Fruit fly (Drosophila melanogaster) whole organism, embryonic: ENCODE measurements around the gene dhd.

Source experiments
- Abd-B ChIP-seq: fragments of 200-800 bp; sonication (Bioruptor generic); optimal IDR thresholded peaks from 2 replicates; lab custom pipeline; 2018; ENCODE audit warnings: missing biosample characterization, mild to moderate bottlenecking, missing genetic modification characterization, moderate library complexity
- Antp ChIP-seq: fragments of 200-800 bp; sonication (Bioruptor generic); optimal IDR thresholded peaks from 3 replicates; lab custom pipeline; 2016; ENCODE audit warnings: missing biosample characterization, missing genetic modification characterization
- Atf-2 ChIP-seq: fragments of 200-800 bp; sonication (Bioruptor generic); optimal IDR thresholded peaks from 2 replicates; lab custom pipeline; 2016; ENCODE audit warnings: missing biosample characterization, missing genetic modification characterization
- BEAF-32 ChIP-seq: fragments of 200-800 bp; sonication (Bioruptor generic); optimal IDR thresholded peaks from 3 replicates; lab custom pipeline; 2017; ENCODE audit warnings: missing biosample characterization, missing genetic modification characterization, mild to moderate bottlenecking, moderate library complexity, missing genetic modification reagents
- CG10321 ChIP-seq: fragments of 200-800 bp; sonication (Bioruptor generic); IDR thresholded peaks from 2 replicates; pipeline ENCODE4 v1.3.6; 2022; ENCODE audit warnings: missing biosample characterization, missing genetic modification characterization
- CG12236 ChIP-seq: fragments of 200-800 bp; sonication (Bioruptor generic); optimal IDR thresholded peaks from 2 replicates; lab custom pipeline; 2016; ENCODE audit warnings: missing biosample characterization, missing genetic modification characterization
- CG12299 ChIP-seq: fragments of 200-800 bp; sonication (Bioruptor generic); optimal IDR thresholded peaks from 2 replicates; lab custom pipeline; 2018; ENCODE audit warnings: missing biosample characterization, mild to moderate bottlenecking, missing genetic modification characterization
- CG13296 ChIP-seq: fragments of 200-800 bp; sonication (Bioruptor generic); optimal IDR thresholded peaks from 3 replicates; lab custom pipeline; 2018; ENCODE audit warnings: missing biosample characterization, mild to moderate bottlenecking, missing genetic modification characterization
- CG13775 ChIP-seq: fragments of 200-800 bp; sonication (Bioruptor generic); optimal IDR thresholded peaks from 3 replicates; lab custom pipeline; 2017; ENCODE audit warnings: missing biosample characterization, mild to moderate bottlenecking, missing genetic modification characterization
- CG15073 ChIP-seq: fragments of 200-800 bp; sonication (Bioruptor generic); optimal IDR thresholded peaks from 2 replicates; lab custom pipeline; 2016; ENCODE audit warnings: missing biosample characterization, missing genetic modification characterization
- CG15479 ChIP-seq: fragments of 200-800 bp; sonication (Bioruptor generic); optimal IDR thresholded peaks from 3 replicates; lab custom pipeline; 2019; ENCODE audit warnings: missing biosample characterization, mild to moderate bottlenecking, missing genetic modification characterization, moderate library complexity
- CG16813 ChIP-seq: fragments of 200-800 bp; sonication (Bioruptor generic); IDR thresholded peaks from 3 replicates; pipeline ENCODE4 v1.3.6; 2022; ENCODE audit warnings: missing biosample characterization, missing genetic modification characterization; ENCODE audit not compliant: partially characterized antibody
- CG1792 ChIP-seq: fragments of 200-800 bp; sonication (Bioruptor generic); optimal IDR thresholded peaks from 2 replicates; lab custom pipeline; 2016; ENCODE audit warnings: missing biosample characterization, missing genetic modification characterization
- CG18011 ChIP-seq: fragments of 200-800 bp; sonication (Bioruptor generic); optimal IDR thresholded peaks from 2 replicates; lab custom pipeline; 2017; ENCODE audit warnings: missing biosample characterization, missing genetic modification characterization, mild to moderate bottlenecking, moderate library complexity, missing genotype
- CG18476 ChIP-seq: fragments of 200-800 bp; sonication (Bioruptor generic); optimal IDR thresholded peaks from 2 replicates; lab custom pipeline; 2016; ENCODE audit warnings: missing biosample characterization, mild to moderate bottlenecking, missing genetic modification characterization
- CG18619 ChIP-seq: fragments of 200-800 bp; sonication (Bioruptor generic); optimal IDR thresholded peaks from 3 replicates; lab custom pipeline; 2017; ENCODE audit warnings: missing biosample characterization, mild to moderate bottlenecking, missing genetic modification characterization
- CG30020 ChIP-seq: fragments of 200-800 bp; optimal IDR thresholded peaks from 2 replicates; lab custom pipeline; 2019; ENCODE audit warnings: missing biosample characterization, mild to moderate bottlenecking, missing genetic modification characterization, moderate library complexity
- CG42726 ChIP-seq: fragments of 200-800 bp; sonication (Bioruptor generic); IDR thresholded peaks from 2 replicates; pipeline ENCODE4 v1.3.6; 2022; ENCODE audit warnings: missing biosample characterization, missing genetic modification characterization; ENCODE audit not compliant: partially characterized antibody
- CG4424 ChIP-seq: fragments of 200-800 bp; sonication (Bioruptor generic); optimal IDR thresholded peaks from 3 replicates; lab custom pipeline; 2016; ENCODE audit warnings: missing biosample characterization, missing genetic modification characterization
- CG4730 ChIP-seq: fragments of 200-800 bp; sonication (Bioruptor generic); IDR thresholded peaks from 2 replicates; pipeline ENCODE4 v1.3.6; 2022; ENCODE audit warnings: missing biosample characterization, missing genetic modification characterization
- CG7786 ChIP-seq: fragments of 200-800 bp; sonication (Bioruptor generic); optimal IDR thresholded peaks from 2 replicates; lab custom pipeline; 2016; ENCODE audit warnings: missing biosample characterization, missing genetic modification characterization
- CG7839 ChIP-seq: fragments of 200-800 bp; sonication (Bioruptor generic); optimal IDR thresholded peaks from 3 replicates; lab custom pipeline; 2018; ENCODE audit warnings: missing biosample characterization, mild to moderate bottlenecking, missing genetic modification characterization, moderate library complexity
- CrebB ChIP-seq: fragments of 200-800 bp; sonication (Bioruptor generic); optimal IDR thresholded peaks from 3 replicates; lab custom pipeline; 2018; ENCODE audit warnings: missing biosample characterization, mild to moderate bottlenecking, missing genetic modification characterization
- Dad ChIP-seq: fragments of 200-800 bp; sonication (Bioruptor generic); optimal IDR thresholded peaks from 3 replicates; lab custom pipeline; 2016; ENCODE audit warnings: missing biosample characterization, missing genetic modification characterization
- Dbx ChIP-seq: fragments of 200-800 bp; sonication (Bioruptor generic); IDR thresholded peaks from 3 replicates; pipeline ENCODE4 v1.3.6; 2022; ENCODE audit warnings: missing biosample characterization, missing genetic modification characterization
- E2f1 ChIP-seq: fragments of 200-800 bp; sonication (Bioruptor generic); IDR thresholded peaks from 2 replicates; pipeline ENCODE4 v1.3.6; 2022; ENCODE audit warnings: missing biosample characterization, missing genetic modification characterization
- Eip74EF ChIP-seq, 2 experiments: fragments of 200-800 bp in 1 of 2; fragments of >200 bp in 1 of 2; sonication (Bioruptor generic) in 1 of 2; optimal IDR thresholded peaks; 2 replicates each; lab custom pipeline; 2017 to 2019; ENCODE audit warnings: missing biosample characterization in 2 of 2, missing genetic modification characterization in 2 of 2, mild to moderate bottlenecking in 1 of 2, moderate library complexity in 1 of 2
- GATAe ChIP-seq: fragments of 200-800 bp; sonication (Bioruptor generic); conservative IDR thresholded peaks from 2 replicates; pipeline ENCODE4 v1.3.6; 2022; ENCODE audit warnings: missing biosample characterization, missing genetic modification characterization
- Gug ChIP-seq: fragments of 200-800 bp; sonication (Bioruptor generic); IDR thresholded peaks from 4 replicates; pipeline ENCODE4 v1.3.6; 2022; ENCODE audit warnings: missing biosample characterization, missing genetic modification characterization
- MBD-R2 ChIP-seq: fragments of 200-800 bp; sonication (Bioruptor generic); IDR thresholded peaks from 2 replicates; pipeline ENCODE4 v1.3.6; 2022; ENCODE audit warnings: missing biosample characterization, missing genetic modification characterization
- Med ChIP-seq: fragments of 200-800 bp; sonication (Bioruptor generic); peaks from one replicate; lab custom pipeline; 2016; ENCODE audit warnings: missing biosample characterization, missing genetic modification characterization, mild to moderate bottlenecking, inconsistent platforms, moderate library complexity
- Meics ChIP-seq: fragments of 200-800 bp; sonication (Bioruptor generic); optimal IDR thresholded peaks from 2 replicates; lab custom pipeline; 2017; ENCODE audit warnings: missing biosample characterization, mild to moderate bottlenecking, missing genetic modification characterization
- Opbp ChIP-seq: fragments of 200-800 bp; sonication (Bioruptor generic); IDR thresholded peaks from 3 replicates; pipeline ENCODE4 v1.3.6; 2022; ENCODE audit warnings: missing biosample characterization, missing genetic modification characterization; ENCODE audit not compliant: partially characterized antibody
- Pdp1 ChIP-seq, 2 experiments: fragments of 200-800 bp; sonication (Bioruptor generic); optimal IDR thresholded peaks; 3 replicates each; lab custom pipeline; 2016; ENCODE audit warnings: missing biosample characterization in 2 of 2, missing genetic modification characterization in 2 of 2, mild to moderate bottlenecking in 1 of 2, moderate library complexity in 1 of 2
- Ravus ChIP-seq: fragments of 200-800 bp; sonication (Bioruptor generic); IDR thresholded peaks from 2 replicates; pipeline ENCODE4 v1.3.6; 2022; ENCODE audit warnings: missing biosample characterization, missing genetic modification characterization
- bcd ChIP-seq: fragments of 200-800 bp; sonication (Bioruptor generic); optimal IDR thresholded peaks from 2 replicates; lab custom pipeline; 2017; ENCODE audit warnings: missing biosample characterization, mild to moderate bottlenecking, missing genetic modification characterization
- bigmax ChIP-seq: fragments of 200-800 bp; sonication (Bioruptor generic); optimal IDR thresholded peaks from 2 replicates; lab custom pipeline; 2018; ENCODE audit warnings: missing biosample characterization, mild to moderate bottlenecking, missing genetic modification characterization
- br ChIP-seq: fragments of >200 bp; optimal IDR thresholded peaks from 2 replicates; lab custom pipeline; 2017
- exex ChIP-seq: fragments of 200-800 bp; sonication (Bioruptor generic); optimal IDR thresholded peaks from 4 replicates; lab custom pipeline; 2018; ENCODE audit warnings: missing biosample characterization, mild to moderate bottlenecking, missing genetic modification characterization, moderate library complexity
- fu2 ChIP-seq: fragments of 200-800 bp; sonication (Bioruptor generic); optimal IDR thresholded peaks from 2 replicates; lab custom pipeline; 2016; ENCODE audit warnings: missing biosample characterization, missing genetic modification characterization
- gce ChIP-seq: fragments of 200-800 bp; sonication (Bioruptor generic); IDR thresholded peaks from 3 replicates; pipeline ENCODE4 v1.3.6; 2022; ENCODE audit warnings: missing biosample characterization, missing genetic modification characterization
- gfzf ChIP-seq: fragments of 200-800 bp; sonication (Bioruptor generic); optimal IDR thresholded peaks from 2 replicates; lab custom pipeline; 2016; ENCODE audit warnings: missing biosample characterization, mild to moderate bottlenecking, missing genetic modification characterization, moderate library complexity
- grau ChIP-seq: fragments of 200-800 bp; optimal IDR thresholded peaks from 3 replicates; lab custom pipeline; 2019; ENCODE audit warnings: missing biosample characterization, mild to moderate bottlenecking, missing genetic modification characterization, moderate library complexity
- ken ChIP-seq: fragments of 200-800 bp; sonication (Bioruptor generic); IDR thresholded peaks from 3 replicates; pipeline ENCODE4 v1.3.6; 2022; ENCODE audit warnings: missing biosample characterization, missing genetic modification characterization
- maf-S ChIP-seq: fragments of 200-800 bp; sonication (Bioruptor generic); optimal IDR thresholded peaks from 2 replicates; lab custom pipeline; 2016; ENCODE audit warnings: missing biosample characterization, missing genetic modification characterization
- pan ChIP-seq, 4 experiments: fragments of >200 bp in 3 of 4; fragments of 200-800 bp in 1 of 4; sonication (Bioruptor generic) in 1 of 4; optimal IDR thresholded peaks in 3 of 4; IDR thresholded peaks in 1 of 4; 2 replicates each; pipeline versions ENCODE4 v1.3.6 to Lab custom; 2017 to 2022; ENCODE audit warnings: missing biosample characterization in 2 of 4, missing genetic modification characterization in 2 of 4, mixed read lengths in 1 of 4
- pho ChIP-seq: fragments of 200-800 bp; sonication (Bioruptor generic); optimal IDR thresholded peaks from 2 replicates; lab custom pipeline; 2016; ENCODE audit warnings: missing biosample characterization, missing genetic modification characterization
- pzg ChIP-seq: fragments of 200-800 bp; sonication (Bioruptor generic); optimal IDR thresholded peaks from 3 replicates; lab custom pipeline; 2018; ENCODE audit warnings: missing biosample characterization, mild to moderate bottlenecking, missing genetic modification characterization, moderate library complexity
- sisA ChIP-seq: fragments of 200-800 bp; sonication (Bioruptor generic); IDR thresholded peaks from 2 replicates; pipeline ENCODE4 v1.3.6; 2022; ENCODE audit warnings: missing biosample characterization, missing genetic modification characterization

dhd gene

dm6 chrX:5322459-5322883 lies 10.5 kb downstream of the dhd start, which contains the start of gene Rnp4F (continued):
- TF ChIP-seq CG4424 (GFP tag; lab: Kevin White, UChicago) (peak; percentile 59), Gug (GFP tag; lab: Robert Waterston, UW) (peak; percentile 85; the same call in 2 of the 4 replicates), pho (GFP tag; lab: Kevin White, UChicago) (peak; percentile 77), CG18476 (GFP tag; lab: Kevin White, UChicago) (no peak), bcd (GFP tag; lab: Kevin White, UChicago) (peak; percentile 73), exex (tag; lab: Kevin White, UChicago) (no peak), CG4730 (GFP tag; lab: Robert Waterston, UW) (peak; percentile 42; the same call in 1 of the 2 replicates), CG7839 (tag; lab: Kevin White, UChicago) (peak; percentile 7), gfzf (GFP tag; lab: Kevin White, UChicago) (peak; percentile 65), Opbp (peak; percentile 88), GATAe (no peak), CG13775 (GFP tag; lab: Kevin White, UChicago) (peak; percentile 73), br (lab: Kevin White, UChicago) (no peak), Dbx (GFP tag; lab: Robert Waterston, UW) (peak; percentile 72), CG12299 (tag; lab: Kevin White, UChicago) (no peak), sisA (GFP tag; lab: Robert Waterston, UW) (peak; percentile 79), CG18619 (GFP tag; lab: Kevin White, UChicago) (peak; percentile 51), bigmax (no peak), CrebB (no peak), CG10321 (GFP tag; lab: Robert Waterston, UW) (0 out of 2 replicates have a peak, but pooled peaks have one; percentile 11), Pdp1 (GFP tag; optimal IDR thresholded peaks at IDR 0.05; lab: Kevin White, UChicago) (peak; percentile 63 to 72), Ravus (GFP tag; lab: Robert Waterston, UW) (no peak), CG30020 (peak; percentile 87), Dad (GFP tag; lab: Kevin White, UChicago) (peak; percentile 63), CG13296 (GFP tag; lab: Kevin White, UChicago) (peak; percentile 42), Antp (GFP tag; lab: Kevin White, UChicago) (peak; percentile 78), CG15073 (GFP tag; lab: Kevin White, UChicago) (no peak), CG7786 (GFP tag; lab: Kevin White, UChicago) (peak; percentile 82), CG42726 (GFP tag; lab: Robert Waterston, UW) (peak; percentile 83), CG18011 (GFP tag; lab: Kevin White, UChicago) (peak; percentile 48)
- TF ChIP-seq, all 482 proteins: peak for 303

dm6 chrX:5323636-5324035 lies 11.7 kb downstream of the dhd start, which contains the start of gene Mcm3:
Gene Mcm3, plus strand, starts transcription at chrX:5323855.
- TF ChIP-seq BEAF-32 (GFP tag; lab: Kevin White, UChicago), result peak; percentile 11
- TF ChIP-seq Meics (GFP tag; lab: Kevin White, UChicago), result no peak
- peak; percentile 16 for TF ChIP-seq Med (GFP tag; lab: Kevin White, UChicago)
- no peak for TF ChIP-seq maf-S (GFP tag; lab: Kevin White, UChicago)
- TF ChIP-seq grau, result peak; percentile 22
- TF ChIP-seq CG1792 (GFP tag; lab: Kevin White, UChicago), result no peak
- TF ChIP-seq CG16813, result no peak
- no peak for TF ChIP-seq Eip74EF (GFP tag; optimal IDR thresholded peaks at IDR 0.05; lab: Kevin White, UChicago)
- TF ChIP-seq ken (GFP tag; lab: Robert Waterston, UW), result no peak
- TF ChIP-seq Atf-2 (GFP tag; lab: Kevin White, UChicago), result no peak
- TF ChIP-seq pan (optimal IDR thresholded peaks at IDR 0.05; lab: Kevin White, UChicago), result no peak
- no peak for TF ChIP-seq pan (GFP tag; optimal IDR thresholded peaks at IDR 0.05 in 1 of 2, IDR thresholded peaks at IDR 0.05 in 1 of 2)
- TF ChIP-seq Abd-B (GFP tag; lab: Kevin White, UChicago), result no peak
- TF ChIP-seq CG15479, result peak; percentile 40
- no peak for TF ChIP-seq gce
- TF ChIP-seq CG18619 (GFP tag; lab: Kevin White, UChicago), result no peak
- TF ChIP-seq CG4424 (GFP tag; lab: Kevin White, UChicago), result no peak
- TF ChIP-seq pzg, result peak; percentile 10
- peak; percentile 28; the same call in 1 of the 2 replicates for TF ChIP-seq MBD-R2
- peak; percentile 61; the same call in 1 of the 2 replicates for TF ChIP-seq E2f1 (GFP tag; lab: Robert Waterston, UW)
- peak; percentile 34 for TF ChIP-seq gfzf (GFP tag; lab: Kevin White, UChicago)
- TF ChIP-seq fu2 (GFP tag; lab: Kevin White, UChicago), result no peak
- TF ChIP-seq CG12236, result no peak
